Fruit fly (Drosophila melanogaster) whole organism, wandering third instar larva: ENCODE measurements around the gene Gr68a.
A peak's percentile ranks its signal among the peaks of the same experiment; 100 is the strongest.

Experiments
- Abd-B ChIP-seq: fragments of >200 bp; optimal IDR thresholded peaks from 2 replicates; lab custom pipeline; 2017; ENCODE audit warnings: missing biosample characterization, missing genetic modification characterization
- Hr78 ChIP-seq: fragments of >200 bp; optimal IDR thresholded peaks from 2 replicates; lab custom pipeline; 2017; ENCODE audit warnings: missing biosample characterization, missing genetic modification characterization
- Vsx2 ChIP-seq: fragments of 200-300, 225-300 bp; sonication (Bioruptor generic); optimal IDR thresholded peaks from 2 replicates; lab custom pipeline; 2018; ENCODE audit warnings: missing biosample characterization, missing genetic modification characterization; ENCODE audit not compliant: partially characterized antibody
- foxo ChIP-seq, 2 experiments: fragments of 200-800 bp; sonication (Bioruptor generic); optimal IDR thresholded peaks; 2 replicates in 1 of 2; 3 replicates in 1 of 2; lab custom pipeline; 2016 to 2017; ENCODE audit warnings: missing biosample characterization in 2 of 2, missing genetic modification characterization in 2 of 2

dm6 chr3L:11788195-11788594 is 37.1 kb downstream of the Gr68a start:
- TF ChIP-seq Abd-B (no peak), Hr78 (no peak), Vsx2 (GFP tag; lab: Kevin White, UChicago) (no peak), foxo (GFP tag; optimal IDR thresholded peaks at IDR 0.05; lab: Kevin White, UChicago) (peak in 1 of 2 experiments; percentile 8)
